Worm (Caenorhabditis elegans) whole organism, young adult: Measurements from ENCODE around the gene npr-2.
A peak's percentile ranks its signal among the peaks of the same experiment; 100 is the strongest.

ENCODE experiments used
- B0261.1 ChIP-seq: sonication (generic microtip); optimal IDR thresholded peaks from 2 replicates; lab custom pipeline; 2016; ENCODE audit warnings: mild to moderate bottlenecking, missing genetic modification characterization, moderate library complexity, missing compliant biosample characterization
- F23B12.7 ChIP-seq: sonication (generic microtip); optimal IDR thresholded peaks from 2 replicates; lab custom pipeline; 2017; ENCODE audit warnings: missing genetic modification characterization, mild to moderate bottlenecking, missing compliant biosample characterization, antibody characterized with exemption, moderate library complexity; ENCODE audit not compliant: insufficient read depth
- F33H1.4 ChIP-seq: fragments of 200-800 bp; sonication (Bioruptor generic); IDR thresholded peaks from 2 replicates; pipeline ENCODE4 v1.3.6; 2022; ENCODE audit warnings: missing genetic modification reagents, missing genetic modification characterization, missing compliant biosample characterization
- F39B2.1 ChIP-seq: fragments of 200-800 bp; sonication (Bioruptor generic); IDR thresholded peaks from 2 replicates; pipeline ENCODE4 v1.3.6; 2022; ENCODE audit warnings: missing genetic modification reagents, missing genetic modification characterization, missing compliant biosample characterization
- F49E8.2 ChIP-seq: sonication (generic microtip); optimal IDR thresholded peaks from 3 replicates; lab custom pipeline; 2017; ENCODE audit warnings: missing genetic modification characterization, mild to moderate bottlenecking, missing compliant biosample characterization, antibody characterized with exemption, moderate library complexity; ENCODE audit not compliant: insufficient read depth
- Y53G8AR.9 ChIP-seq: fragments of 200-800 bp; sonication (Bioruptor generic); conservative IDR thresholded peaks from 2 replicates; pipeline ENCODE4 v1.3.6; 2022; ENCODE audit warnings: missing genetic modification reagents, missing genetic modification characterization, missing compliant biosample characterization
- Y56A3A.18 ChIP-seq: fragments of 200-800 bp; sonication (Bioruptor generic); IDR thresholded peaks from 2 replicates; pipeline ENCODE4 v1.3.6; 2022; ENCODE audit warnings: missing genetic modification reagents, missing genetic modification characterization, missing compliant biosample characterization
- akir-1 ChIP-seq: fragments of 200-800 bp; sonication (Bioruptor generic); optimal IDR thresholded peaks from 2 replicates; lab custom pipeline; 2018; ENCODE audit warnings: mild to moderate bottlenecking, missing genetic modification characterization, moderate library complexity, missing compliant biosample characterization
- ama-1 ChIP-seq, 3 experiments: fragments of 150-350 bp in 1 of 3; sonication (generic microtip) in 2 of 3; optimal IDR thresholded peaks; 2 replicates each; lab custom pipeline; 2014 to 2018; ENCODE audit warnings: missing biosample characterization in 2 of 3, missing genetic modification characterization in 2 of 3, missing genetic modification reagents in 2 of 3
- atf-7 ChIP-seq: sonication (generic microtip); optimal IDR thresholded peaks from 2 replicates; lab custom pipeline; 2017; ENCODE audit warnings: mild to moderate bottlenecking, missing genetic modification characterization, missing compliant biosample characterization
- attf-6 ChIP-seq: fragments of 200-800 bp; sonication (Bioruptor generic); IDR thresholded peaks from 2 replicates; pipeline ENCODE4 v1.3.6; 2022; ENCODE audit warnings: missing genetic modification reagents, missing genetic modification characterization, missing compliant biosample characterization
- bed-2 ChIP-seq: fragments of 200-800 bp; sonication (Bioruptor generic); IDR thresholded peaks from 2 replicates; pipeline ENCODE4 v1.3.6; 2022; ENCODE audit warnings: missing genetic modification reagents, missing genetic modification characterization, missing compliant biosample characterization
- cebp-1 ChIP-seq, 2 experiments: fragments of 200-800 bp in 1 of 2; sonication (Bioruptor generic) in 1 of 2; sonication (generic microtip) in 1 of 2; IDR thresholded peaks in 1 of 2; optimal IDR thresholded peaks in 1 of 2; 2 replicates each; pipeline versions ENCODE4 v1.3.6 to Lab custom; 2017 to 2022; ENCODE audit warnings: missing compliant biosample characterization in 2 of 2, missing genetic modification characterization in 2 of 2, mild to moderate bottlenecking in 1 of 2, missing genetic modification reagents in 1 of 2, moderate library complexity in 1 of 2
- cebp-2 ChIP-seq: fragments of 200-800 bp; sonication (Bioruptor generic); IDR thresholded peaks from 2 replicates; pipeline ENCODE4 v1.3.6; 2022; ENCODE audit warnings: missing genetic modification characterization, missing compliant biosample characterization
- ceh-40 ChIP-seq: fragments of 200-800 bp; sonication (Bioruptor generic); IDR thresholded peaks from 2 replicates; pipeline ENCODE4 v1.3.6; 2022; ENCODE audit warnings: missing genetic modification characterization, missing compliant biosample characterization
- ceh-58 ChIP-seq: fragments of 200-800 bp; sonication (Bioruptor generic); IDR thresholded peaks from 2 replicates; pipeline ENCODE4 v1.3.6; 2022; ENCODE audit warnings: missing genetic modification characterization, missing compliant biosample characterization
- ceh-91 ChIP-seq: fragments of 200-800 bp; sonication (Bioruptor generic); IDR thresholded peaks from 2 replicates; pipeline ENCODE4 v1.3.6; 2022; ENCODE audit warnings: missing genetic modification reagents, missing genetic modification characterization, missing compliant biosample characterization
- dpl-1 ChIP-seq: fragments of 150-350 bp; optimal IDR thresholded peaks from 2 replicates; lab custom pipeline; 2014; ENCODE audit warnings: missing biosample characterization, missing genetic modification reagents, missing genetic modification characterization
- efl-1 ChIP-seq: fragments of 150-350 bp; optimal IDR thresholded peaks from 2 replicates; lab custom pipeline; 2014; ENCODE audit warnings: missing biosample characterization, missing genetic modification reagents, missing genetic modification characterization
- egl-18 ChIP-seq: fragments of 200-800 bp; sonication (Bioruptor generic); IDR thresholded peaks from 2 replicates; pipeline ENCODE4 v1.3.6; 2022; ENCODE audit warnings: missing genetic modification reagents, missing genetic modification characterization, missing compliant biosample characterization
- ekl-4 ChIP-seq: fragments of 200-800 bp; sonication (Bioruptor generic); IDR thresholded peaks from 2 replicates; pipeline ENCODE4 v1.3.6; 2022; ENCODE audit warnings: missing genetic modification reagents, missing genetic modification characterization, missing compliant biosample characterization
- ets-4 ChIP-seq: fragments of 200-800 bp; sonication (Bioruptor generic); optimal IDR thresholded peaks from 2 replicates; lab custom pipeline; 2018; ENCODE audit warnings: mild to moderate bottlenecking, missing genetic modification characterization, missing compliant biosample characterization
- hlh-26 ChIP-seq: fragments of 200-800 bp; sonication (Bioruptor generic); conservative IDR thresholded peaks from 2 replicates; pipeline ENCODE4 v1.3.6; 2022; ENCODE audit warnings: missing genetic modification reagents, missing genetic modification characterization, missing compliant biosample characterization
- hmg-1.2 ChIP-seq: fragments of 200-800 bp; sonication (Bioruptor generic); IDR thresholded peaks from 2 replicates; pipeline ENCODE4 v1.3.6; 2022; ENCODE audit warnings: missing genetic modification reagents, missing genetic modification characterization, missing compliant biosample characterization
- hsf-1 ChIP-seq: fragments of 200-800 bp; sonication (Bioruptor generic); IDR thresholded peaks from 2 replicates; pipeline ENCODE4 v1.3.6; 2022; ENCODE audit warnings: missing genetic modification reagents, missing genetic modification characterization, missing compliant biosample characterization
- lag-1 ChIP-seq: fragments of 200-800 bp; sonication (Bioruptor generic); IDR thresholded peaks from 2 replicates; pipeline ENCODE4 v1.3.6; 2022; ENCODE audit warnings: missing genetic modification reagents, missing genetic modification characterization, missing compliant biosample characterization
- let-526 ChIP-seq: fragments of 200-800 bp; sonication (Bioruptor generic); IDR thresholded peaks from 2 replicates; pipeline ENCODE4 v1.3.6; 2022; ENCODE audit warnings: missing genetic modification reagents, missing genetic modification characterization, missing compliant biosample characterization
- lin-54 ChIP-seq: fragments of 200-800 bp; sonication (Bioruptor generic); optimal IDR thresholded peaks from 2 replicates; lab custom pipeline; 2018; ENCODE audit warnings: mild to moderate bottlenecking, missing genetic modification characterization, missing compliant biosample characterization
- lsy-27 ChIP-seq: sonication (generic microtip); optimal IDR thresholded peaks from 2 replicates; lab custom pipeline; 2017; ENCODE audit warnings: missing genetic modification characterization, mild to moderate bottlenecking, missing compliant biosample characterization, antibody characterized with exemption, missing genotype, borderline replicate concordance; ENCODE audit not compliant: insufficient read depth
- nfyb-1 ChIP-seq: fragments of 200-800 bp; sonication (Bioruptor generic); IDR thresholded peaks from 2 replicates; pipeline ENCODE4 v1.3.6; 2022; ENCODE audit warnings: missing genetic modification reagents, missing genetic modification characterization, missing compliant biosample characterization
- nhr-120 ChIP-seq: fragments of 200-800 bp; sonication (Bioruptor generic); IDR thresholded peaks from 2 replicates; pipeline ENCODE4 v1.3.6; 2022; ENCODE audit warnings: missing genetic modification characterization, missing compliant biosample characterization
- nhr-90 ChIP-seq: sonication (generic microtip); optimal IDR thresholded peaks from 2 replicates; lab custom pipeline; 2016; ENCODE audit warnings: missing genotype, mild to moderate bottlenecking, missing genetic modification characterization, missing compliant biosample characterization
- sdz-38 ChIP-seq: sonication (generic microtip); optimal IDR thresholded peaks from 2 replicates; lab custom pipeline; 2016; ENCODE audit warnings: missing genotype, missing genetic modification characterization, missing compliant biosample characterization
- snpc-1.1 ChIP-seq: sonication (generic microtip); optimal IDR thresholded peaks from 2 replicates; lab custom pipeline; 2017; ENCODE audit warnings: missing genetic modification characterization, mild to moderate bottlenecking, missing compliant biosample characterization, antibody characterized with exemption, moderate library complexity, missing genotype, missing genetic modification reagents; ENCODE audit not compliant: insufficient read depth
- snpc-4 ChIP-seq, 5 experiments: fragments of 150-350 bp in 1 of 5; sonication (generic microtip) in 4 of 5; optimal IDR thresholded peaks; 2 replicates each; lab custom pipeline; 2014 to 2018; ENCODE audit warnings: missing genetic modification characterization in 5 of 5, missing biosample characterization in 3 of 5, antibody characterized with exemption in 2 of 5, mild to moderate bottlenecking in 2 of 5, missing compliant biosample characterization in 2 of 5, missing genotype in 2 of 5, moderate library complexity in 2 of 5, missing genetic modification reagents in 1 of 5
- tlf-1 ChIP-seq: fragments of 200-800 bp; sonication (Bioruptor generic); optimal IDR thresholded peaks from 2 replicates; lab custom pipeline; 2018; ENCODE audit warnings: mild to moderate bottlenecking, missing genetic modification characterization, missing compliant biosample characterization
- unc-130 ChIP-seq: sonication (generic microtip); optimal IDR thresholded peaks from 2 replicates; lab custom pipeline; 2016; ENCODE audit warnings: missing genetic modification reagents, missing genetic modification characterization, missing compliant biosample characterization
- unc-62 ChIP-seq: fragments of 150-350 bp; optimal IDR thresholded peaks from 2 replicates; lab custom pipeline; 2014; ENCODE audit warnings: missing biosample characterization, missing genetic modification reagents, missing genetic modification characterization
- xnd-1 ChIP-seq: sonication (generic microtip); optimal IDR thresholded peaks from 2 replicates; lab custom pipeline; 2016; ENCODE audit warnings: missing genotype, missing genetic modification reagents, missing genetic modification characterization, missing compliant biosample characterization
- ztf-18 ChIP-seq: sonication (generic microtip); optimal IDR thresholded peaks from 2 replicates; lab custom pipeline; 2016; ENCODE audit warnings: missing genotype, mild to moderate bottlenecking, missing genetic modification characterization, missing compliant biosample characterization
- ztf-26 ChIP-seq: sonication (generic microtip); optimal IDR thresholded peaks from 2 replicates; lab custom pipeline; 2017; ENCODE audit warnings: missing genetic modification characterization, missing compliant biosample characterization

The npr-2 gene

ce11 chrIV:9563529-9564376 is 16.2 kb downstream of the npr-2 start (continued):
- TF ChIP-seq snpc-4 (GFP tag; optimal IDR thresholded peaks at IDR 0.05; lab: Kevin White, UChicago) (no peak), snpc-4 (tag; optimal IDR thresholded peaks at IDR 0.05; lab: Kevin White, UChicago) (no peak), hmg-1.2 (GFP tag; lab: Robert Waterston, UW) (no peak), atf-7 (tag; lab: Kevin White, UChicago) (peak; percentile 26), Y56A3A.18 (GFP tag; lab: Robert Waterston, UW) (no peak), ceh-91 (GFP tag; lab: Robert Waterston, UW) (no peak), ama-1 (optimal IDR thresholded peaks at IDR 0.05; lab: Kevin White, UChicago) (no peak), ama-1 (GFP tag; optimal IDR thresholded peaks at IDR 0.05; lab: Kevin White, UChicago) (no peak), unc-130 (no peak), lag-1 (no peak), akir-1 (GFP tag; lab: Kevin White, UChicago) (no peak), ekl-4 (GFP tag; lab: Robert Waterston, UW) (no peak), cebp-2 (GFP tag; lab: Robert Waterston, UW) (no peak), tlf-1 (no peak), F49E8.2 (tag; lab: Kevin White, UChicago) (no peak), hlh-26 (GFP tag; lab: Robert Waterston, UW) (no peak), ceh-58 (no peak), bed-2 (no peak), hsf-1 (no peak), ztf-26 (tag; lab: Kevin White, UChicago) (peak; percentile 89), let-526 (GFP tag; lab: Robert Waterston, UW) (no peak), cebp-1 (GFP tag; IDR thresholded peaks at IDR 0.05; lab: Robert Waterston, UW) (no peak), cebp-1 (tag; optimal IDR thresholded peaks at IDR 0.05; lab: Kevin White, UChicago) (no peak), F33H1.4 (GFP tag; lab: Robert Waterston, UW) (no peak), nhr-90 (tag; lab: Kevin White, UChicago) (peak; percentile 18), efl-1 (GFP tag; lab: Kevin White, UChicago) (no peak), unc-62 (GFP tag; lab: Kevin White, UChicago) (no peak), nfyb-1 (0 out of 2 replicates have a peak, but pooled peaks have one; percentile 24), nhr-120 (0 out of 2 replicates have a peak, but pooled peaks have one; percentile 69), sdz-38 (no peak), Y53G8AR.9 (GFP tag; lab: Robert Waterston, UW) (no peak), F39B2.1 (no peak), ceh-40 (GFP tag; lab: Robert Waterston, UW) (no peak)

DNA sequence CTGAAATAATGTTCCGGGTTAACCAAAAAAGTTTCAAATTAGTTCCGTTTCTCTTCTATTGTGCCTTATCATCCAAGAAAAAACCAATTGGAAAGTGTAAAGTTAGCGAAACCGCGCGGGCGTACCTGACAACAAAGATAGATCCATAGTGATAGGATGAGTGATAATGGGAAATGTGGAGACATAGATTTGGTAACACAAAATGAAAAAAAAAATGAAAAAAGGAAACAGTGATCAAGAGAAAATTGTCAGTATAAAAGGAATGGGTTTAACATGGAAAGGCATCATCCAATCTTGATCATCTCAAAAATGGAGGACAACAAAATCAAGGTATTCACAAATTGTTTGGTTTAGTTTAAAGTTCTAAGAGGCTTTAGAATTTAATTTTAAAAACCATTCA is 16.8 kb downstream of the npr-2 start, which contains the start of gene col-122:
Gene col-122, plus strand, starts transcription at position 301 of the 400 bp plus-strand sequence.
- no peak for TF ChIP-seq snpc-1.1 (tag; lab: Kevin White, UChicago)
- no peak for TF ChIP-seq B0261.1 (tag; lab: Kevin White, UChicago)
- TF ChIP-seq F23B12.7 (tag; lab: Kevin White, UChicago), result no peak
- TF ChIP-seq lsy-27, result no peak
- no peak for TF ChIP-seq hsf-1
- TF ChIP-seq hmg-1.2 (GFP tag; lab: Robert Waterston, UW), result no peak
- no peak for TF ChIP-seq egl-18
- no peak for TF ChIP-seq ets-4
- TF ChIP-seq xnd-1 (tag; lab: Kevin White, UChicago), result no peak
- no peak for TF ChIP-seq nhr-90 (tag; lab: Kevin White, UChicago)
- no peak for TF ChIP-seq lin-54 (GFP tag; lab: Kevin White, UChicago)
- TF ChIP-seq attf-6 (GFP tag; lab: Robert Waterston, UW), result no peak
- no peak for TF ChIP-seq Y56A3A.18 (GFP tag; lab: Robert Waterston, UW)
- no peak for TF ChIP-seq dpl-1 (GFP tag; lab: Kevin White, UChicago)
- no peak for TF ChIP-seq ztf-26 (tag; lab: Kevin White, UChicago)
- no peak for TF ChIP-seq ztf-18 (tag; lab: Kevin White, UChicago)
- TF ChIP-seq unc-62 (GFP tag; lab: Kevin White, UChicago), result no peak
